Worm (Caenorhabditis elegans) whole organism, L1 larva: ENCODE results near the gene fbxb-17.

ENCODE experiments used
- C04F5.9 ChIP-seq: sonication (generic microtip); optimal IDR thresholded peaks from 2 replicates; lab custom pipeline; 2016; ENCODE audit warnings: missing genetic modification characterization, missing compliant biosample characterization
- C34B4.2 ChIP-seq: sonication (generic microtip); optimal IDR thresholded peaks from 2 replicates; lab custom pipeline; 2017; ENCODE audit warnings: mild to moderate bottlenecking, missing genetic modification characterization, missing compliant biosample characterization
- alr-1 ChIP-seq: fragments of 200-800 bp; sonication (Bioruptor generic); optimal IDR thresholded peaks from 2 replicates; lab custom pipeline; 2018; ENCODE audit warnings: borderline replicate concordance, mild to moderate bottlenecking, missing genetic modification characterization, missing compliant biosample characterization
- aly-2 ChIP-seq: fragments of 150-350 bp; optimal IDR thresholded peaks from 2 replicates; lab custom pipeline; 2014; ENCODE audit warnings: missing biosample characterization, missing genetic modification characterization
- ceh-8 ChIP-seq: fragments of 200-800 bp; sonication (Bioruptor generic); optimal IDR thresholded peaks from 2 replicates; lab custom pipeline; 2018; ENCODE audit warnings: mild to moderate bottlenecking, missing genetic modification characterization, moderate library complexity, missing compliant biosample characterization
- ceh-82 ChIP-seq, 3 experiments: fragments of 150-350 bp in 1 of 3; sonication (generic microtip) in 2 of 3; optimal IDR thresholded peaks; 2 replicates each; lab custom pipeline; 2014 to 2017; ENCODE audit warnings: missing biosample characterization in 3 of 3, missing genetic modification characterization in 3 of 3
- efl-3 ChIP-seq: fragments of 200-800 bp; sonication (Bioruptor generic); optimal IDR thresholded peaks from 2 replicates; lab custom pipeline; 2018; ENCODE audit warnings: mild to moderate bottlenecking, missing genetic modification characterization, missing compliant biosample characterization
- egl-13 ChIP-seq: sonication (generic microtip); optimal IDR thresholded peaks from 2 replicates; lab custom pipeline; 2016; ENCODE audit warnings: missing genotype, missing genetic modification reagents, missing genetic modification characterization, missing compliant biosample characterization
- elt-2 ChIP-seq: sonication (generic microtip); optimal IDR thresholded peaks from 2 replicates; lab custom pipeline; 2016; ENCODE audit warnings: missing genetic modification characterization, mild to moderate bottlenecking, inconsistent platforms, missing compliant biosample characterization, missing genetic modification reagents
- fkh-10 ChIP-seq: sonication (generic microtip); optimal IDR thresholded peaks from 2 replicates; lab custom pipeline; 2017; ENCODE audit warnings: missing biosample characterization, missing genetic modification reagents, missing genetic modification characterization
- fkh-4 ChIP-seq: sonication (generic microtip); optimal IDR thresholded peaks from 2 replicates; lab custom pipeline; 2016; ENCODE audit warnings: missing compliant biosample characterization, missing genetic modification characterization, borderline replicate concordance
- fkh-8 ChIP-seq: sonication (generic microtip); optimal IDR thresholded peaks from 2 replicates; lab custom pipeline; 2016; ENCODE audit warnings: mild to moderate bottlenecking, missing genetic modification characterization, missing compliant biosample characterization
- grh-1 ChIP-seq: fragments of 200-800 bp; sonication (Bioruptor generic); IDR thresholded peaks from 2 replicates; pipeline ENCODE4 v1.3.6; 2022; ENCODE audit warnings: missing genetic modification reagents, missing genetic modification characterization, missing compliant biosample characterization
- hlh-17 ChIP-seq: fragments of 200-800 bp; sonication (Bioruptor generic); optimal IDR thresholded peaks from 2 replicates; lab custom pipeline; 2018; ENCODE audit warnings: missing genetic modification characterization, mild to moderate bottlenecking, missing compliant biosample characterization, moderate library complexity, borderline replicate concordance
- hlh-4 ChIP-seq: sonication (generic microtip); optimal IDR thresholded peaks from 2 replicates; lab custom pipeline; 2016; ENCODE audit warnings: mild to moderate bottlenecking, missing genetic modification characterization, missing compliant biosample characterization
- lin-15B ChIP-seq: fragments of 150-350 bp; sonication (generic microtip); optimal IDR thresholded peaks from 3 replicates; lab custom pipeline; 2014; ENCODE audit warnings: missing biosample characterization, missing genetic modification characterization
- lir-3 ChIP-seq: sonication (generic microtip); optimal IDR thresholded peaks from 2 replicates; lab custom pipeline; 2016; ENCODE audit warnings: mild to moderate bottlenecking, missing genetic modification characterization, moderate library complexity, missing compliant biosample characterization; ENCODE audit not compliant: poor library complexity
- lsy-2 ChIP-seq, 2 experiments: fragments of 150-350 bp; optimal IDR thresholded peaks; 2 replicates each; lab custom pipeline; 2014; ENCODE audit warnings: missing biosample characterization in 2 of 2, missing genetic modification characterization in 2 of 2
- mdl-1 ChIP-seq, 2 experiments: fragments of 150-350 bp; optimal IDR thresholded peaks; 2 replicates each; lab custom pipeline; 2014 to 2017; ENCODE audit warnings: missing biosample characterization in 2 of 2, missing genetic modification characterization in 2 of 2, inconsistent platforms in 1 of 2
- mef-2 ChIP-seq: fragments of 150-350 bp; optimal IDR thresholded peaks from 2 replicates; lab custom pipeline; 2014; ENCODE audit warnings: missing biosample characterization, missing genetic modification characterization
- nhr-20 ChIP-seq: sonication (generic microtip); optimal IDR thresholded peaks from 2 replicates; lab custom pipeline; 2016; ENCODE audit warnings: mild to moderate bottlenecking, missing genetic modification characterization, missing compliant biosample characterization
- nhr-237 ChIP-seq: fragments of 150-350 bp; optimal IDR thresholded peaks from 2 replicates; lab custom pipeline; 2014; ENCODE audit warnings: missing biosample characterization, missing genetic modification characterization
- nhr-77 ChIP-seq: fragments of 150-350 bp; optimal IDR thresholded peaks from 2 replicates; lab custom pipeline; 2014; ENCODE audit warnings: missing biosample characterization, missing genetic modification characterization
- snpc-4 ChIP-seq: fragments of 150-350 bp; optimal IDR thresholded peaks from 2 replicates; lab custom pipeline; 2014; ENCODE audit warnings: missing biosample characterization, missing genetic modification characterization
- snu-23 ChIP-seq: sonication (generic microtip); optimal IDR thresholded peaks from 2 replicates; lab custom pipeline; 2016; ENCODE audit warnings: missing genetic modification characterization, missing compliant biosample characterization
- swsn-7 ChIP-seq: sonication (generic microtip); optimal IDR thresholded peaks from 2 replicates; lab custom pipeline; 2016; ENCODE audit warnings: missing genetic modification characterization, missing compliant biosample characterization
- unc-130 ChIP-seq: fragments of 150-350 bp; optimal IDR thresholded peaks from 2 replicates; lab custom pipeline; 2017; ENCODE audit warnings: missing biosample characterization, missing genetic modification characterization, inconsistent platforms
- unc-30 ChIP-seq: sonication (generic microtip); optimal IDR thresholded peaks from 2 replicates; lab custom pipeline; 2017; ENCODE audit warnings: missing biosample characterization, missing genetic modification characterization
- xbp-1 ChIP-seq: sonication (generic microtip); optimal IDR thresholded peaks from 2 replicates; lab custom pipeline; 2016; ENCODE audit warnings: missing genetic modification characterization, missing compliant biosample characterization
- zip-4 ChIP-seq: fragments of 200-800 bp; sonication (Bioruptor generic); optimal IDR thresholded peaks from 2 replicates; lab custom pipeline; 2018; ENCODE audit warnings: mild to moderate bottlenecking, missing genetic modification characterization, moderate library complexity, missing compliant biosample characterization
- ztf-11 ChIP-seq, 2 experiments: sonication (generic microtip); optimal IDR thresholded peaks; 2 replicates each; lab custom pipeline; 2016 to 2017; ENCODE audit warnings: missing genetic modification characterization in 2 of 2, missing biosample characterization in 1 of 2, missing compliant biosample characterization in 1 of 2
- ztf-4 ChIP-seq: fragments of 150-350 bp; optimal IDR thresholded peaks from 2 replicates; lab custom pipeline; 2014; ENCODE audit warnings: missing biosample characterization, missing genetic modification characterization

The fbxb-17 gene

ce11 chrII:1692827-1693226, 16.6 kb downstream of the fbxb-17 start, which contains the start of gene fbxc-21:
Gene fbxc-21, minus strand, starts transcription at chrII:1692927.
- TF ChIP-seq ceh-82 (tag; optimal IDR thresholded peaks at IDR 0.05; lab: Kevin White, UChicago) (no peak), zip-4 (GFP tag; lab: Kevin White, UChicago) (no peak), swsn-7 (tag; lab: Kevin White, UChicago) (no peak), fkh-8 (no peak), C04F5.9 (no peak), C34B4.2 (tag; lab: Kevin White, UChicago) (no peak), fkh-4 (tag; lab: Kevin White, UChicago) (no peak), elt-2 (tag; lab: Kevin White, UChicago) (no peak)

- no peak for TF ChIP-seq lir-3
- no peak for TF ChIP-seq nhr-20 (tag; lab: Kevin White, UChicago)
- no peak for TF ChIP-seq nhr-77
- no peak for TF ChIP-seq lin-15B (tag; lab: Kevin White, UChicago)
- no peak for TF ChIP-seq ztf-11 (tag; optimal IDR thresholded peaks at IDR 0.05; lab: Kevin White, UChicago)
- TF ChIP-seq fkh-8, result no peak
- no peak for TF ChIP-seq snu-23
These were observed 18.3 kb downstream of the fbxb-17 start, which contains the start of gene fbxc-26 for ce11 chrII:1694530-1694929. Gene fbxc-26, minus strand, starts transcription at chrII:1694630.

ce11 chrII:1695861-1696260, 19.7 kb downstream of the fbxb-17 start, which contains the start of gene F58E1.13:
Gene F58E1.13, minus strand, starts transcription at chrII:1695872.
- no peak for TF ChIP-seq egl-13 (tag; lab: Kevin White, UChicago)
- no peak for TF ChIP-seq lsy-2 (tag; optimal IDR thresholded peaks at IDR 0.05; lab: Kevin White, UChicago)
- no peak for TF ChIP-seq ceh-8 (GFP tag; lab: Kevin White, UChicago)
- TF ChIP-seq efl-3 (GFP tag; lab: Kevin White, UChicago), result no peak
- TF ChIP-seq nhr-237 (tag; lab: Kevin White, UChicago), result no peak
- no peak for TF ChIP-seq lir-3
- no peak for TF ChIP-seq mef-2 (tag; lab: Kevin White, UChicago)
- no peak for TF ChIP-seq unc-30 (tag; lab: Kevin White, UChicago)
- TF ChIP-seq fkh-4 (tag; lab: Kevin White, UChicago), result no peak
- TF ChIP-seq, all 84 proteins: peak for 0

- TF ChIP-seq ztf-11 (tag; optimal IDR thresholded peaks at IDR 0.05; lab: Kevin White, UChicago) (no peak), ztf-4 (tag; lab: Kevin White, UChicago) (no peak), hlh-4 (tag; lab: Kevin White, UChicago) (no peak), xbp-1 (tag; lab: Kevin White, UChicago) (no peak), unc-30 (tag; lab: Kevin White, UChicago) (no peak), unc-130 (tag; lab: Kevin White, UChicago) (no peak), zip-4 (GFP tag; lab: Kevin White, UChicago) (no peak), egl-13 (tag; lab: Kevin White, UChicago) (no peak), aly-2 (tag; lab: Kevin White, UChicago) (no peak)
These were observed 27.2 kb downstream of the fbxb-17 start, which contains the start of gene fbxb-47 for ce11 chrII:1703363-1703762. Gene fbxb-47, minus strand, starts transcription at chrII:1703463.

ce11 chrII:1706385-1706784, 30.2 kb downstream of the fbxb-17 start, which contains the start of gene sdz-18:
Gene sdz-18, minus strand, starts transcription at chrII:1706485.
- TF ChIP-seq mdl-1 (tag; optimal IDR thresholded peaks at IDR 0.05; lab: Kevin White, UChicago) (no peak), snpc-4 (tag; lab: Kevin White, UChicago) (no peak), fkh-10 (GFP tag; lab: Kevin White, UChicago) (no peak), grh-1 (GFP tag; lab: Robert Waterston, UW) (no peak), hlh-17 (GFP tag; lab: Kevin White, UChicago) (no peak), mef-2 (tag; lab: Kevin White, UChicago) (no peak), efl-3 (GFP tag; lab: Kevin White, UChicago) (no peak), aly-2 (tag; lab: Kevin White, UChicago) (no peak), alr-1 (tag; lab: Kevin White, UChicago) (no peak)
